Worm (Caenorhabditis elegans) whole organism, L3 larva: ENCODE data around the gene T27E4.5.

ENCODE experiments used
- ama-1 ChIP-seq: fragments of 150-350 bp; optimal IDR thresholded peaks from 2 replicates; lab custom pipeline; 2018
- elt-1 ChIP-seq: fragments of 150-350 bp; optimal IDR thresholded peaks from 2 replicates; lab custom pipeline; 2014; ENCODE audit warnings: missing biosample characterization, missing genetic modification characterization
- elt-2 ChIP-seq: sonication (generic microtip); optimal IDR thresholded peaks from 2 replicates; lab custom pipeline; 2016; ENCODE audit warnings: missing genetic modification reagents, mild to moderate bottlenecking, missing genetic modification characterization, missing compliant biosample characterization
- eor-1 ChIP-seq, 2 experiments: fragments of 150-350 bp; optimal IDR thresholded peaks; 2 replicates each; lab custom pipeline; 2014 to 2018; ENCODE audit warnings: missing biosample characterization in 2 of 2, missing genetic modification characterization in 2 of 2
- fkh-10 ChIP-seq: sonication (generic microtip); optimal IDR thresholded peaks from 2 replicates; lab custom pipeline; 2017; ENCODE audit warnings: missing biosample characterization, missing genetic modification reagents, missing genetic modification characterization
- fkh-2 ChIP-seq: fragments of 150-350 bp; optimal IDR thresholded peaks from 2 replicates; lab custom pipeline; 2014; ENCODE audit warnings: missing biosample characterization, missing genetic modification reagents, missing genetic modification characterization
- hmg-11 ChIP-seq: sonication (generic microtip); optimal IDR thresholded peaks from 2 replicates; lab custom pipeline; 2016; ENCODE audit warnings: missing genetic modification characterization, missing compliant biosample characterization
- jun-1 ChIP-seq: fragments of 150-350 bp; optimal IDR thresholded peaks from 2 replicates; lab custom pipeline; 2014; ENCODE audit warnings: missing biosample characterization, missing genetic modification reagents, missing genetic modification characterization
- lin-15B ChIP-seq: fragments of 150-350 bp; optimal IDR thresholded peaks from 2 replicates; lab custom pipeline; 2014; ENCODE audit warnings: missing biosample characterization, missing genetic modification characterization
- lin-39 ChIP-seq: fragments of 150-350 bp; optimal IDR thresholded peaks from 2 replicates; lab custom pipeline; 2018; ENCODE audit warnings: missing biosample characterization, missing genetic modification reagents, missing genetic modification characterization
- mml-1 ChIP-seq: fragments of 150-350 bp; sonication (generic microtip); optimal IDR thresholded peaks from 3 replicates; lab custom pipeline; 2014; ENCODE audit warnings: missing biosample characterization, missing genetic modification characterization
- nfya-1 ChIP-seq: sonication (generic microtip); optimal IDR thresholded peaks from 2 replicates; lab custom pipeline; 2017; ENCODE audit warnings: missing genetic modification characterization, mild to moderate bottlenecking, missing compliant biosample characterization, antibody characterized with exemption, moderate library complexity; ENCODE audit not compliant: insufficient read depth
- nhr-12 ChIP-seq: fragments of 150-350 bp; optimal IDR thresholded peaks from 2 replicates; lab custom pipeline; 2014; ENCODE audit warnings: missing biosample characterization, missing genetic modification characterization
- nhr-23 ChIP-seq: fragments of 150-350 bp; optimal IDR thresholded peaks from 2 replicates; lab custom pipeline; 2014; ENCODE audit warnings: missing biosample characterization, missing genetic modification reagents, missing genetic modification characterization
- nhr-237 ChIP-seq: fragments of 150-350 bp; optimal IDR thresholded peaks from 2 replicates; lab custom pipeline; 2014; ENCODE audit warnings: missing biosample characterization, missing genetic modification characterization
- nhr-25 ChIP-seq: sonication (generic microtip); optimal IDR thresholded peaks from 2 replicates; lab custom pipeline; 2017; ENCODE audit warnings: missing biosample characterization, missing genetic modification characterization
- nhr-28 ChIP-seq: fragments of 150-350 bp; optimal IDR thresholded peaks from 2 replicates; lab custom pipeline; 2014; ENCODE audit warnings: missing biosample characterization, missing genetic modification characterization
- nhr-43 ChIP-seq: sonication (generic microtip); optimal IDR thresholded peaks from 2 replicates; lab custom pipeline; 2016; ENCODE audit warnings: mild to moderate bottlenecking, missing genetic modification characterization, missing compliant biosample characterization; ENCODE audit not compliant: poor library complexity, severe bottlenecking
- nhr-76 ChIP-seq: fragments of 150-350 bp; sonication (generic microtip); optimal IDR thresholded peaks from 5 replicates; lab custom pipeline; 2014; ENCODE audit warnings: missing biosample characterization, missing genetic modification characterization
- pha-4 ChIP-seq: fragments of 150-350 bp; optimal IDR thresholded peaks from 2 replicates; lab custom pipeline; 2014; ENCODE audit warnings: missing biosample characterization, missing genetic modification reagents, missing genetic modification characterization
- pqm-1 ChIP-seq: fragments of 150-350 bp; optimal IDR thresholded peaks from 2 replicates; lab custom pipeline; 2017; ENCODE audit warnings: missing biosample characterization, missing genetic modification characterization, inconsistent platforms
- skn-1 ChIP-seq: fragments of 150-350 bp; optimal IDR thresholded peaks from 2 replicates; lab custom pipeline; 2014; ENCODE audit warnings: missing biosample characterization, missing genetic modification characterization
- snpc-4 ChIP-seq: fragments of 150-350 bp; optimal IDR thresholded peaks from 2 replicates; lab custom pipeline; 2014; ENCODE audit warnings: missing biosample characterization, missing genetic modification characterization
- tbx-2 ChIP-seq: sonication (generic microtip); optimal IDR thresholded peaks from 2 replicates; lab custom pipeline; 2016; ENCODE audit warnings: mild to moderate bottlenecking, missing genetic modification characterization, missing compliant biosample characterization
- zag-1 ChIP-seq: fragments of 150-350 bp; optimal IDR thresholded peaks from 2 replicates; lab custom pipeline; 2014; ENCODE audit warnings: missing biosample characterization, missing genetic modification characterization

Gene T27E4.5

ce11 chrV:9085845-9086244 lies 16.3 kb upstream of the T27E4.5 start (continued):
- TF ChIP-seq fkh-2 (tag; lab: Kevin White, UChicago), result no peak
- TF ChIP-seq, all 47 proteins: peak for 9

- peak; percentile 37 for TF ChIP-seq nhr-23 (tag; lab: Kevin White, UChicago)
- TF ChIP-seq skn-1 (tag; lab: Kevin White, UChicago), result no peak
- TF ChIP-seq nfya-1 (tag; lab: Kevin White, UChicago), result no peak
- peak; percentile 11 for TF ChIP-seq nhr-43
- no peak for TF ChIP-seq lin-39 (tag; lab: Kevin White, UChicago)
- peak; percentile 12 for TF ChIP-seq nhr-25 (tag; lab: Kevin White, UChicago)
These were observed 14.7 kb upstream of the T27E4.5 start for ce11 chrV:9084252-9084651.

ce11 chrV:9082350-9082749 lies 12.8 kb upstream of the T27E4.5 start:
- TF ChIP-seq nhr-25 (tag; lab: Kevin White, UChicago), result peak; percentile 32
- TF ChIP-seq tbx-2 (tag; lab: Kevin White, UChicago), result no peak
- peak; percentile 3 for TF ChIP-seq nhr-23 (tag; lab: Kevin White, UChicago)

ce11 chrV:9081410-9081809 lies 11.8 kb upstream of the T27E4.5 start:
- TF ChIP-seq jun-1, result peak; percentile 2
- TF ChIP-seq nfya-1 (tag; lab: Kevin White, UChicago), result peak; percentile 38
- TF ChIP-seq pha-4 (tag; lab: Kevin White, UChicago), result peak; percentile 75
- no peak for TF ChIP-seq nhr-12 (tag; lab: Kevin White, UChicago)
- TF ChIP-seq zag-1 (tag; lab: Kevin White, UChicago), result no peak
- TF ChIP-seq nhr-28 (tag; lab: Kevin White, UChicago), result no peak
- TF ChIP-seq fkh-10 (GFP tag; lab: Kevin White, UChicago), result no peak
- TF ChIP-seq elt-2, result peak; percentile 67
- TF ChIP-seq pqm-1, result peak; percentile 80

- peak; percentile 62 for TF ChIP-seq pha-4 (tag; lab: Kevin White, UChicago)
- TF ChIP-seq lin-15B (tag; lab: Kevin White, UChicago), result no peak
- TF ChIP-seq pqm-1, result peak; percentile 93
- no peak for TF ChIP-seq snpc-4 (tag; lab: Kevin White, UChicago)
- TF ChIP-seq elt-1 (tag; lab: Kevin White, UChicago), result no peak
- TF ChIP-seq jun-1, result peak; percentile 68
- no peak for TF ChIP-seq nhr-23 (tag; lab: Kevin White, UChicago)
- no peak for TF ChIP-seq lin-39 (tag; lab: Kevin White, UChicago)
- TF ChIP-seq elt-2, result peak; percentile 99
These were observed 10.4 kb upstream of the T27E4.5 start for ce11 chrV:9079965-9080432.

ce11 chrV:9078815-9079525 lies 9.4 kb upstream of the T27E4.5 start:
- peak; percentile 43 for TF ChIP-seq skn-1 (tag; lab: Kevin White, UChicago)
- no peak for TF ChIP-seq mml-1 (tag; lab: Kevin White, UChicago)
- peak; percentile 68 for TF ChIP-seq pqm-1
- peak; percentile 1 for TF ChIP-seq nhr-25 (tag; lab: Kevin White, UChicago)
- peak; percentile 3 for TF ChIP-seq nfya-1 (tag; lab: Kevin White, UChicago)
- TF ChIP-seq nhr-237 (tag; lab: Kevin White, UChicago), result no peak
- peak; percentile 95 for TF ChIP-seq elt-2
- TF ChIP-seq nhr-43, result peak; percentile 46
- TF ChIP-seq jun-1, result peak; percentile 8
- TF ChIP-seq nhr-28 (tag; lab: Kevin White, UChicago), result no peak
- no peak for TF ChIP-seq nhr-76 (tag; lab: Kevin White, UChicago)
- TF ChIP-seq, all 47 proteins: peak for 7

- TF ChIP-seq hmg-11 (tag; lab: Kevin White, UChicago), result no peak
- peak; percentile 56 for TF ChIP-seq nhr-23 (tag; lab: Kevin White, UChicago)
These were observed 8.5 kb upstream of the T27E4.5 start for ce11 chrV:9078067-9078581.

- TF ChIP-seq elt-2 (peak; percentile 6), eor-1 (tag; optimal IDR thresholded peaks at IDR 0.05; lab: Kevin White, UChicago) (no peak), pha-4 (tag; lab: Kevin White, UChicago) (peak; percentile 26), ama-1 (lab: Kevin White, UChicago) (peak; percentile 2)
These were observed 6.7 kb upstream of the T27E4.5 start, which contains the start of gene T27E4.7 for ce11 chrV:9076273-9076672. Gene T27E4.7, minus strand, starts transcription at chrV:9076322.
